Fruit fly (Drosophila melanogaster) whole organism, embryonic: Measurements from ENCODE around the gene Atg8b.

Source experiments
- CG10462 ChIP-seq: fragments of 200-800 bp; sonication (Bioruptor generic); optimal IDR thresholded peaks from 2 replicates; lab custom pipeline; 2016; ENCODE audit warnings: missing biosample characterization, missing genetic modification characterization
- CG10543 ChIP-seq: fragments of 200-800 bp; sonication (Bioruptor generic); optimal IDR thresholded peaks from 3 replicates; lab custom pipeline; 2017; ENCODE audit warnings: missing biosample characterization, mild to moderate bottlenecking, missing genetic modification characterization, moderate library complexity
- CG10654 ChIP-seq: fragments of 200-800 bp; sonication (Bioruptor generic); optimal IDR thresholded peaks from 2 replicates; lab custom pipeline; 2016; ENCODE audit warnings: missing biosample characterization, missing genetic modification characterization
- CG1233 ChIP-seq: fragments of 200-800 bp; sonication (Bioruptor generic); optimal IDR thresholded peaks from 4 replicates; lab custom pipeline; 2018; ENCODE audit warnings: missing biosample characterization, mild to moderate bottlenecking, missing genetic modification characterization
- CG15073 ChIP-seq: fragments of 200-800 bp; sonication (Bioruptor generic); optimal IDR thresholded peaks from 2 replicates; lab custom pipeline; 2016; ENCODE audit warnings: missing biosample characterization, missing genetic modification characterization
- CG17359 ChIP-seq: fragments of 200-800 bp; sonication (Bioruptor generic); optimal IDR thresholded peaks from 3 replicates; lab custom pipeline; 2018; ENCODE audit warnings: missing biosample characterization, mild to moderate bottlenecking, missing genetic modification characterization, moderate library complexity
- CG17385 ChIP-seq: fragments of 200-800 bp; sonication (Bioruptor generic); optimal IDR thresholded peaks from 3 replicates; lab custom pipeline; 2018; ENCODE audit warnings: missing biosample characterization, mild to moderate bottlenecking, missing genetic modification characterization
- CG1832 ChIP-seq: fragments of 200-800 bp; sonication (Bioruptor generic); optimal IDR thresholded peaks from 2 replicates; lab custom pipeline; 2017; ENCODE audit warnings: missing biosample characterization, mild to moderate bottlenecking, missing genetic modification characterization, inconsistent platforms
- CG2678 ChIP-seq: fragments of 200-800 bp; sonication (Bioruptor generic); optimal IDR thresholded peaks from 3 replicates; lab custom pipeline; 2019; ENCODE audit warnings: missing biosample characterization, mild to moderate bottlenecking, missing genetic modification characterization, moderate library complexity
- CG34422 ChIP-seq: fragments of 200-800 bp; sonication (Bioruptor generic); IDR thresholded peaks from 3 replicates; pipeline ENCODE4 v1.3.6; 2022; ENCODE audit warnings: missing biosample characterization, missing genetic modification characterization
- CG4360 ChIP-seq: fragments of 200-800 bp; sonication (Bioruptor generic); IDR thresholded peaks from 2 replicates; pipeline ENCODE4 v1.3.6; 2022; ENCODE audit warnings: missing biosample characterization, missing genetic modification characterization
- CG6791 ChIP-seq: fragments of 200-800 bp; sonication (Bioruptor generic); IDR thresholded peaks from 3 replicates; pipeline ENCODE4 v1.3.6; 2022; ENCODE audit warnings: missing biosample characterization, missing genetic modification characterization; ENCODE audit not compliant: partially characterized antibody
- CG6854 ChIP-seq: fragments of 200-800 bp; sonication (Bioruptor generic); optimal IDR thresholded peaks from 3 replicates; lab custom pipeline; 2017; ENCODE audit warnings: missing biosample characterization, mild to moderate bottlenecking, missing genetic modification characterization
- CG7963 ChIP-seq: fragments of 200-800 bp; sonication (Bioruptor generic); IDR thresholded peaks from 3 replicates; pipeline ENCODE4 v1.3.6; 2022; ENCODE audit warnings: missing biosample characterization, missing genetic modification characterization; ENCODE audit not compliant: partially characterized antibody
- CG7987 ChIP-seq: fragments of 200-800 bp; sonication (Bioruptor generic); optimal IDR thresholded peaks from 2 replicates; lab custom pipeline; 2018; ENCODE audit warnings: missing biosample characterization, mild to moderate bottlenecking, missing genetic modification characterization, moderate library complexity
- CG9609 ChIP-seq: fragments of 200-800 bp; sonication (Bioruptor generic); optimal IDR thresholded peaks from 3 replicates; lab custom pipeline; 2016; ENCODE audit warnings: missing biosample characterization, missing genetic modification characterization
- CG9817 ChIP-seq: fragments of 200-800 bp; sonication (Bioruptor generic); optimal IDR thresholded peaks from 2 replicates; lab custom pipeline; 2018; ENCODE audit warnings: missing biosample characterization, mild to moderate bottlenecking, missing genetic modification characterization, moderate library complexity
- Deaf1 ChIP-seq: fragments of 200-800 bp; optimal IDR thresholded peaks from 3 replicates; lab custom pipeline; 2019; ENCODE audit warnings: missing biosample characterization, mild to moderate bottlenecking, missing genetic modification characterization, moderate library complexity
- Drgx ChIP-seq: fragments of 200-800 bp; sonication (Bioruptor generic); IDR thresholded peaks from 2 replicates; pipeline ENCODE4 v1.3.6; 2022; ENCODE audit warnings: missing biosample characterization, missing genetic modification characterization
- Fer1 ChIP-seq: fragments of 200-800 bp; sonication (Bioruptor generic); optimal IDR thresholded peaks from 2 replicates; lab custom pipeline; 2017; ENCODE audit warnings: missing biosample characterization, mild to moderate bottlenecking, missing genetic modification characterization
- Hr78 ChIP-seq, 2 experiments: fragments of 200-800 bp in 1 of 2; fragments of >200 bp in 1 of 2; sonication (Bioruptor generic) in 1 of 2; optimal IDR thresholded peaks; 2 replicates each; lab custom pipeline; 2017 to 2019; ENCODE audit warnings: missing biosample characterization in 2 of 2, missing genetic modification characterization in 2 of 2, mild to moderate bottlenecking in 1 of 2, moderate library complexity in 1 of 2
- Med ChIP-seq: fragments of 200-800 bp; sonication (Bioruptor generic); peaks from one replicate; lab custom pipeline; 2016; ENCODE audit warnings: missing biosample characterization, missing genetic modification characterization, mild to moderate bottlenecking, inconsistent platforms, moderate library complexity
- NC2β ChIP-seq: fragments of 200-800 bp; sonication (Bioruptor generic); optimal IDR thresholded peaks from 2 replicates; lab custom pipeline; 2016; ENCODE audit warnings: missing biosample characterization, missing genetic modification characterization
- Oli ChIP-seq: fragments of 200-800 bp; sonication (Bioruptor generic); optimal IDR thresholded peaks from 2 replicates; lab custom pipeline; 2018; ENCODE audit warnings: missing biosample characterization, mild to moderate bottlenecking, missing genetic modification characterization, moderate library complexity
- Sox102F ChIP-seq: fragments of 200-800 bp; sonication (Bioruptor generic); optimal IDR thresholded peaks from 2 replicates; lab custom pipeline; 2018; ENCODE audit warnings: missing biosample characterization, mild to moderate bottlenecking, missing genetic modification characterization, moderate library complexity
- Stat92E ChIP-seq, 3 experiments: fragments of >200 bp in 2 of 3; fragments of 200-800 bp in 1 of 3; sonication (Bioruptor generic) in 1 of 3; optimal IDR thresholded peaks; 2 replicates each; lab custom pipeline; 2017 to 2019; ENCODE audit warnings: missing biosample characterization in 3 of 3, missing genetic modification characterization in 3 of 3, mild to moderate bottlenecking in 1 of 3, moderate library complexity in 1 of 3
- Trl ChIP-seq, 3 experiments: fragments of >200 bp in 2 of 3; fragments of 200-800 bp in 1 of 3; sonication (Bioruptor generic) in 1 of 3; optimal IDR thresholded peaks; 2 replicates in 1 of 3; 3 replicates in 2 of 3; lab custom pipeline; 2016 to 2017; ENCODE audit warnings: missing biosample characterization in 1 of 3, missing genetic modification characterization in 1 of 3
- al ChIP-seq: fragments of 200-800 bp; sonication (Bioruptor generic); IDR thresholded peaks from 2 replicates; pipeline ENCODE4 v1.3.6; 2022; ENCODE audit warnings: missing biosample characterization, missing genetic modification characterization
- crol ChIP-seq: fragments of 200-800 bp; sonication (Bioruptor generic); IDR thresholded peaks from 2 replicates; pipeline ENCODE4 v1.3.6; 2022; ENCODE audit warnings: missing biosample characterization, missing genetic modification characterization
- cwo ChIP-seq: fragments of 200-800 bp; sonication (Bioruptor generic); optimal IDR thresholded peaks from 3 replicates; lab custom pipeline; 2017; ENCODE audit warnings: missing biosample characterization, missing genetic modification characterization, mild to moderate bottlenecking, moderate library complexity, missing genetic modification reagents
- dati ChIP-seq: fragments of 200-800 bp; sonication (Bioruptor generic); IDR thresholded peaks from 2 replicates; pipeline ENCODE4 v1.3.6; 2022; ENCODE audit warnings: missing biosample characterization, missing genetic modification characterization
- grau ChIP-seq: fragments of 200-800 bp; optimal IDR thresholded peaks from 3 replicates; lab custom pipeline; 2019; ENCODE audit warnings: missing biosample characterization, mild to moderate bottlenecking, missing genetic modification characterization, moderate library complexity
- grn ChIP-seq: fragments of 200-800 bp; sonication (Bioruptor generic); optimal IDR thresholded peaks from 3 replicates; lab custom pipeline; 2017; ENCODE audit warnings: missing biosample characterization, missing genetic modification characterization
- her ChIP-seq: fragments of 200-800 bp; sonication (Bioruptor generic); optimal IDR thresholded peaks from 2 replicates; lab custom pipeline; 2016; ENCODE audit warnings: missing biosample characterization, missing genetic modification characterization
- insv ChIP-seq, 2 experiments: fragments of 200-800 bp; sonication (Bioruptor generic); optimal IDR thresholded peaks; 3 replicates each; lab custom pipeline; 2016 to 2018; ENCODE audit warnings: missing biosample characterization in 2 of 2, missing genetic modification characterization in 2 of 2
- jing ChIP-seq: fragments of 200-800 bp; sonication (Bioruptor generic); optimal IDR thresholded peaks from 2 replicates; lab custom pipeline; 2018; ENCODE audit warnings: missing biosample characterization, mild to moderate bottlenecking, missing genetic modification characterization
- kni ChIP-seq: fragments of 200-800 bp; sonication (Bioruptor generic); optimal IDR thresholded peaks from 3 replicates; lab custom pipeline; 2017; ENCODE audit warnings: mild to moderate bottlenecking, missing biosample characterization, missing genetic modification reagents, missing genetic modification characterization
- pfk ChIP-seq: fragments of 200-800 bp; sonication (Bioruptor generic); optimal IDR thresholded peaks from 2 replicates; lab custom pipeline; 2018; ENCODE audit warnings: missing biosample characterization, mild to moderate bottlenecking, missing genetic modification characterization, moderate library complexity
- pita ChIP-seq: fragments of 200-800 bp; sonication (Bioruptor generic); optimal IDR thresholded peaks from 2 replicates; lab custom pipeline; 2017; ENCODE audit warnings: missing biosample characterization, mild to moderate bottlenecking, missing genetic modification characterization
- pros ChIP-seq: fragments of 200-800 bp; sonication (Bioruptor generic); optimal IDR thresholded peaks from 3 replicates; lab custom pipeline; 2019; ENCODE audit warnings: missing biosample characterization, mild to moderate bottlenecking, missing genetic modification characterization, moderate library complexity
- pum ChIP-seq: fragments of 200-800 bp; sonication (Bioruptor generic); optimal IDR thresholded peaks from 2 replicates; lab custom pipeline; 2016; ENCODE audit warnings: missing biosample characterization, missing genetic modification characterization
- salm ChIP-seq: fragments of 200-800 bp; sonication (Bioruptor generic); optimal IDR thresholded peaks from 2 replicates; lab custom pipeline; 2018; ENCODE audit warnings: missing biosample characterization, mild to moderate bottlenecking, missing genetic modification characterization
- sc ChIP-seq, 3 experiments: fragments of >200 bp in 2 of 3; fragments of 200-800 bp in 1 of 3; sonication (Bioruptor generic) in 1 of 3; optimal IDR thresholded peaks; 2 replicates in 2 of 3; 3 replicates in 1 of 3; lab custom pipeline; 2017; ENCODE audit warnings: mild to moderate bottlenecking in 1 of 3, missing biosample characterization in 1 of 3, missing genetic modification characterization in 1 of 3, missing genetic modification reagents in 1 of 3
- sna ChIP-seq: fragments of 200-800 bp; sonication (Bioruptor generic); IDR thresholded peaks from 2 replicates; pipeline ENCODE4 v1.3.6; 2022; ENCODE audit warnings: missing biosample characterization, missing genetic modification characterization; ENCODE audit not compliant: partially characterized antibody
- sr ChIP-seq: fragments of 200-800 bp; sonication (Bioruptor generic); IDR thresholded peaks from 3 replicates; pipeline ENCODE4 v1.3.6; 2022; ENCODE audit warnings: missing biosample characterization, missing genetic modification characterization
- sug ChIP-seq: fragments of 200-800 bp; optimal IDR thresholded peaks from 2 replicates; lab custom pipeline; 2019; ENCODE audit warnings: missing biosample characterization, mild to moderate bottlenecking, missing genetic modification characterization, moderate library complexity
- tin ChIP-seq: fragments of 200-800 bp; sonication (Bioruptor generic); optimal IDR thresholded peaks from 3 replicates; lab custom pipeline; 2016; ENCODE audit warnings: missing biosample characterization, missing genetic modification characterization
- toy ChIP-seq: fragments of 200-800 bp; sonication (Bioruptor generic); IDR thresholded peaks from 2 replicates; pipeline ENCODE4 v1.3.6; 2022; ENCODE audit warnings: missing biosample characterization, missing genetic modification characterization
- twi ChIP-seq: fragments of 200-800 bp; optimal IDR thresholded peaks from 2 replicates; lab custom pipeline; 2019; ENCODE audit warnings: missing biosample characterization, mild to moderate bottlenecking, missing genetic modification characterization, moderate library complexity
- vfl ChIP-seq: fragments of 200-800 bp; sonication (Bioruptor generic); optimal IDR thresholded peaks from 2 replicates; lab custom pipeline; 2016; ENCODE audit warnings: missing biosample characterization, missing genetic modification characterization

Atg8b gene

dm6 chr3R:17714773-17715344 lies 10.0 kb downstream of the Atg8b start (continued):
- TF ChIP-seq pfk (GFP tag; lab: Kevin White, UChicago) (no peak), sr (peak; percentile 94), CG10462 (GFP tag; lab: Kevin White, UChicago) (no peak), jing (no peak), cwo (GFP tag; lab: Kevin White, UChicago) (peak; percentile 98), CG17359 (tag; lab: Kevin White, UChicago) (peak; percentile 24), Hr78 (GFP tag; optimal IDR thresholded peaks at IDR 0.05; lab: Kevin White, UChicago) (peak in 1 of 2 experiments; percentile 2), CG10654 (no peak), sug (peak; percentile 29), toy (no peak), al (GFP tag; lab: Robert Waterston, UW) (0 out of 2 replicates have a peak, but pooled peaks have one; percentile 28), CG10543 (GFP tag; lab: Kevin White, UChicago) (peak; percentile 9), CG9817 (no peak), sna (GFP tag; lab: Robert Waterston, UW) (no peak), Drgx (0 out of 2 replicates have a peak, but pooled peaks have one; percentile 25), CG6854 (GFP tag; lab: Kevin White, UChicago) (peak; percentile 9), Sox102F (GFP tag; lab: Kevin White, UChicago) (no peak), Stat92E (GFP tag; optimal IDR thresholded peaks at IDR 0.05; lab: Kevin White, UChicago) (peak in 1 of 3 experiments; percentile 12), her (GFP tag; lab: Kevin White, UChicago) (no peak), twi (peak; percentile 80), Med (GFP tag; lab: Kevin White, UChicago) (peak; percentile 69), CG1233 (GFP tag; lab: Kevin White, UChicago) (no peak), salm (tag; lab: Kevin White, UChicago) (no peak), CG9609 (GFP tag; lab: Kevin White, UChicago) (no peak), grau (no peak), sc (optimal IDR thresholded peaks at IDR 0.05; lab: Kevin White, UChicago) (no peak), sc (GFP tag; optimal IDR thresholded peaks at IDR 0.05; lab: Kevin White, UChicago) (no peak), Deaf1 (tag; lab: Kevin White, UChicago) (peak; percentile 41), pros (peak; percentile 54), CG7987 (peak; percentile 83), tin (GFP tag; lab: Kevin White, UChicago) (no peak), kni (GFP tag; lab: Kevin White, UChicago) (peak; percentile 41), CG2678 (tag; lab: Kevin White, UChicago) (no peak), CG1832 (GFP tag; lab: Kevin White, UChicago) (peak; percentile 12), Oli (tag; lab: Kevin White, UChicago) (no peak), vfl (no peak), grn (GFP tag; lab: Kevin White, UChicago) (peak; percentile 14), CG15073 (no peak), crol (GFP tag; lab: Robert Waterston, UW) (peak; percentile 97)

dm6 chr3R:17714370-17714769 lies 10.5 kb downstream of the Atg8b start:
- TF ChIP-seq pum (no peak), Fer1 (GFP tag; lab: Kevin White, UChicago) (no peak), CG7963 (GFP tag; lab: Robert Waterston, UW) (no peak), CG6791 (peak; percentile 45; the same call in 1 of the 3 replicates), pita (no peak), NC2β (GFP tag; lab: Kevin White, UChicago) (no peak), CG17385 (GFP tag; lab: Kevin White, UChicago) (peak; percentile 72), CG4360 (GFP tag; lab: Robert Waterston, UW) (peak; percentile 64; the same call in 1 of the 2 replicates), insv (GFP tag; optimal IDR thresholded peaks at IDR 0.05; lab: Kevin White, UChicago) (peak in 1 of 2 experiments; percentile 18), CG34422 (GFP tag; lab: Robert Waterston, UW) (peak; percentile 11; the same call in 1 of the 3 replicates), dati (GFP tag; lab: Robert Waterston, UW) (no peak), CG1832 (GFP tag; lab: Kevin White, UChicago) (peak; percentile 32), Trl (optimal IDR thresholded peaks at IDR 0.05; lab: Kevin White, UChicago) (no peak), Trl (GFP tag; optimal IDR thresholded peaks at IDR 0.05; lab: Kevin White, UChicago) (no peak)
